Fruit fly (Drosophila melanogaster): ENCODE measurements around the gene CSN8.

Gene CSN8

dm6 chr2L:8361204-8361952 lies 3.3 kb upstream of the CSN8 start (continued):
- TF ChIP-seq CG4282 (GFP tag; optimal IDR thresholded peaks at IDR 0.05) (no peak), Mrtf (GFP tag; IDR thresholded peaks at IDR 0.05) (no peak), sisA (GFP tag; IDR thresholded peaks at IDR 0.05) (peak; percentile 44; the same call in 1 of the 2 replicates)

- TF ChIP-seq CG31224 (GFP tag; IDR thresholded peaks at IDR 0.05) (peak; percentile 96), D (optimal IDR thresholded peaks at IDR 0.05) (no peak), D (GFP tag; optimal IDR thresholded peaks at IDR 0.05) (peak; percentile 51), CG18599 (GFP tag; optimal IDR thresholded peaks at IDR 0.05) (peak; percentile 94), CG7745 (tag; optimal IDR thresholded peaks at IDR 0.05) (no peak), lilli (GFP tag; optimal IDR thresholded peaks at IDR 0.05) (peak; percentile 89), run (tag; optimal IDR thresholded peaks at IDR 0.05) (peak; percentile 35), prd (optimal IDR thresholded peaks at IDR 0.05) (no peak), prd (GFP tag; IDR thresholded peaks at IDR 0.05) (peak; percentile 81), fu2 (GFP tag; optimal IDR thresholded peaks at IDR 0.05) (peak; percentile 77), CHES-1-like (GFP tag; optimal IDR thresholded peaks at IDR 0.05) (peak; percentile 84), corto (GFP tag; optimal IDR thresholded peaks at IDR 0.05) (no peak), CG10543 (GFP tag; optimal IDR thresholded peaks at IDR 0.05) (peak; percentile 87), CG9876 (GFP tag; optimal IDR thresholded peaks at IDR 0.05) (peak; percentile 35), CG4617 (GFP tag; optimal IDR thresholded peaks at IDR 0.05; ENCODE audit: borderline replicate concordance) (no peak), sens-2 (GFP tag; IDR thresholded peaks at IDR 0.05) (no peak), CG17328 (GFP tag; IDR thresholded peaks at IDR 0.05) (peak; percentile 80), TFAM (GFP tag; optimal IDR thresholded peaks at IDR 0.05) (no peak), CG33213 (GFP tag; optimal IDR thresholded peaks at IDR 0.05) (peak; percentile 34), Ptx1 (GFP tag; IDR thresholded peaks at IDR 0.05) (peak; percentile 83), ci (GFP tag; IDR thresholded peaks at IDR 0.05) (peak; percentile 67; the same call in 2 of the 3 replicates), Bgb (GFP tag; IDR thresholded peaks at IDR 0.05; ENCODE audit: partially characterized antibody) (peak; percentile 38; the same call in 1 of the 2 replicates), sens (GFP tag) (peak; percentile 96), ATbp (GFP tag; optimal IDR thresholded peaks at IDR 0.05) (peak; percentile 68), Dip3 (GFP tag; optimal IDR thresholded peaks at IDR 0.05) (peak; percentile 73), B-H2 (GFP tag; optimal IDR thresholded peaks at IDR 0.05) (peak; percentile 70), CG10462 (GFP tag; optimal IDR thresholded peaks at IDR 0.05) (peak; percentile 45), tx (GFP tag; optimal IDR thresholded peaks at IDR 0.05) (peak; percentile 57), sr (GFP tag; IDR thresholded peaks at IDR 0.05) (peak; percentile 22; the same call in 1 of the 3 replicates), crol (GFP tag; IDR thresholded peaks at IDR 0.05) (no peak), CG2875 (GFP tag; optimal IDR thresholded peaks at IDR 0.05) (peak; percentile 54), Dll (GFP tag; IDR thresholded peaks at IDR 0.05; ENCODE audit: partially characterized antibody) (no peak), exex (tag; optimal IDR thresholded peaks at IDR 0.05) (peak; percentile 77), pum (GFP tag; optimal IDR thresholded peaks at IDR 0.05) (peak; percentile 63), otp (GFP tag; IDR thresholded peaks at IDR 0.05) (0 out of 3 replicates have a peak, but pooled peaks have one; percentile 59), CG17802 (tag; optimal IDR thresholded peaks at IDR 0.05) (peak; percentile 34), CG4424 (GFP tag; optimal IDR thresholded peaks at IDR 0.05) (peak; percentile 82), dpn (GFP tag; optimal IDR thresholded peaks at IDR 0.05) (peak; percentile 67 to 77), Dbx (GFP tag; IDR thresholded peaks at IDR 0.05) (peak; percentile 85), Elba2 (GFP tag; optimal IDR thresholded peaks at IDR 0.05) (peak; percentile 89), Hsf (GFP tag; optimal IDR thresholded peaks at IDR 0.05) (peak; percentile 74), Usf (GFP tag; optimal IDR thresholded peaks at IDR 0.05) (peak; percentile 51), repo (GFP tag; optimal IDR thresholded peaks at IDR 0.05) (peak; percentile 73), Hmx (GFP tag; optimal IDR thresholded peaks at IDR 0.05) (peak; percentile 20)
These were observed 2.2 kb upstream of the CSN8 start, which contains the start of gene CG7627 for dm6 chr2L:8362273-8362954. Gene CG7627, minus strand, starts transcription at chr2L:8362469.

Data from whole organism, embryonic.